Worm (Caenorhabditis elegans) whole organism, young adult: ENCODE measurements around the gene Y44A6D.5.

Experiments
- F57C9.4 ChIP-seq: sonication (generic microtip); optimal IDR thresholded peaks from 2 replicates; lab custom pipeline; 2017; ENCODE audit warnings: mild to moderate bottlenecking, missing genetic modification characterization, missing compliant biosample characterization
- ceh-58 ChIP-seq: fragments of 200-800 bp; sonication (Bioruptor generic); IDR thresholded peaks from 2 replicates; pipeline ENCODE4 v1.3.6; 2022; ENCODE audit warnings: missing genetic modification characterization, missing compliant biosample characterization
- chd-7 ChIP-seq: sonication (generic microtip); optimal IDR thresholded peaks from 2 replicates; lab custom pipeline; 2016; ENCODE audit warnings: mild to moderate bottlenecking, missing genetic modification characterization, moderate library complexity, missing compliant biosample characterization
- him-1 ChIP-seq: sonication (generic microtip); optimal IDR thresholded peaks from 2 replicates; lab custom pipeline; 2016; ENCODE audit warnings: missing genotype, missing genetic modification reagents, missing genetic modification characterization, missing compliant biosample characterization
- madf-10 ChIP-seq: sonication (generic microtip); optimal IDR thresholded peaks from 2 replicates; lab custom pipeline; 2016; ENCODE audit warnings: mild to moderate bottlenecking, missing genetic modification characterization, missing compliant biosample characterization
- nhr-179 ChIP-seq: sonication (generic microtip); optimal IDR thresholded peaks from 2 replicates; lab custom pipeline; 2016; ENCODE audit warnings: mild to moderate bottlenecking, missing genetic modification characterization, missing compliant biosample characterization
- nhr-27 ChIP-seq: fragments of 200-800 bp; sonication (Bioruptor generic); optimal IDR thresholded peaks from 2 replicates; lab custom pipeline; 2018; ENCODE audit warnings: mild to moderate bottlenecking, missing genetic modification characterization, moderate library complexity, missing compliant biosample characterization
- pha-4 ChIP-seq: fragments of 150-350 bp; sonication (generic microtip); optimal IDR thresholded peaks from 2 replicates; lab custom pipeline; 2014; ENCODE audit warnings: missing biosample characterization, missing genetic modification reagents, missing genetic modification characterization
- snpc-4 ChIP-seq, 5 experiments: fragments of 150-350 bp in 1 of 5; sonication (generic microtip) in 4 of 5; optimal IDR thresholded peaks; 2 replicates each; lab custom pipeline; 2014 to 2018; ENCODE audit warnings: missing genetic modification characterization in 5 of 5, missing biosample characterization in 3 of 5, antibody characterized with exemption in 2 of 5, mild to moderate bottlenecking in 2 of 5, missing compliant biosample characterization in 2 of 5, missing genotype in 2 of 5, moderate library complexity in 2 of 5, missing genetic modification reagents in 1 of 5
- unc-130 ChIP-seq: sonication (generic microtip); optimal IDR thresholded peaks from 2 replicates; lab custom pipeline; 2016; ENCODE audit warnings: missing genetic modification reagents, missing genetic modification characterization, missing compliant biosample characterization
- unc-62 ChIP-seq: fragments of 150-350 bp; optimal IDR thresholded peaks from 2 replicates; lab custom pipeline; 2014; ENCODE audit warnings: missing biosample characterization, missing genetic modification reagents, missing genetic modification characterization
- zim-3 ChIP-seq: sonication (generic microtip); optimal IDR thresholded peaks from 2 replicates; lab custom pipeline; 2017; ENCODE audit warnings: mild to moderate bottlenecking, missing genetic modification characterization, moderate library complexity, missing compliant biosample characterization
- ztf-26 ChIP-seq: sonication (generic microtip); optimal IDR thresholded peaks from 2 replicates; lab custom pipeline; 2017; ENCODE audit warnings: missing genetic modification characterization, missing compliant biosample characterization

DNA sequence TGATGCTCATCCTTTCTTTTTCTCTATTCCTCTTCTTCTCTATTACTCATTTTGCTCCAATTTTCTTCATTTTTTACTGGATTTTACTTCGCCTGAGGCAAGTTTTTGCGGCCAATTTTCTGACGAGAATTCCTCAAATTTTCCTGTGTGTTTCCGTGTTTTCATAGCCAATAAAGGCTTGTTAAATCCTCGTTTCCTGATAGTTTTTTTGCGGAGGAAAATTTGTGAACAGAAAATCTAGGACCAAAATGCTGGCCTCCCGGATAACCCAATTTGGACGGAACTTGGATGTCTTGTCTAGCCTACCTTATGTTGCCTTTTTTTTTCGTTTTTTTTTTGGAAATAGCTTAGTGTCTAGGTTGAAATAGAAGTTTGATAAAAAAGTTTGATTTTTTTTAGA lies 10.8 kb upstream of the Y44A6D.5 start:
- TF ChIP-seq ceh-58 (GFP tag; lab: Robert Waterston, UW) (no peak), madf-10 (tag; lab: Kevin White, UChicago) (no peak), chd-7 (no peak), ztf-26 (tag; lab: Kevin White, UChicago) (no peak), unc-62 (GFP tag; lab: Kevin White, UChicago) (no peak), zim-3 (tag; lab: Kevin White, UChicago) (no peak), nhr-27 (no peak), snpc-4 (GFP tag; optimal IDR thresholded peaks at IDR 0.05; lab: Kevin White, UChicago) (no peak), snpc-4 (tag; optimal IDR thresholded peaks at IDR 0.05; lab: Kevin White, UChicago) (no peak), unc-130 (GFP tag; lab: Kevin White, UChicago) (no peak), him-1 (tag; lab: Kevin White, UChicago) (no peak), nhr-179 (tag; lab: Kevin White, UChicago) (no peak), pha-4 (no peak), F57C9.4 (tag; lab: Kevin White, UChicago) (no peak)
